Fruit fly (Drosophila melanogaster): ENCODE data around the gene CG31301.

CG31301 gene

DNA sequence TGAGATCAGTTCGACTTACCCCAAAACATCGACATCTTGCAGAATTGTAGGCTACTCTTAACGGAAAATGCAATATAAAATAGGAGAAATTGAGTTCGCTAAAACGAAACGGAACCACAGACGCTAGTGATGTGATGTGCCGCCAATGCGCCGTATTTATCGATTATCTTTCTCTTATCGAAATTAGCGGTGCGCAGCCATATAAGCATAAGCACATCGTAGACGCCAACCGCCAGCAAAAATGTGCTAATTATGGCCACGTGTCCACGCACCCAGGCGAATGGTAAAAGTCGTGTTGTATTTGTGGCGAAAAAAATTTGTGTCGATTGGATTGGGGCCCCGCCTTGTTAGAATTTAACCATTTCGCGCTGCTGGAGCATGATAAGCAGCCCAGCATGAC lies 13.0 kb upstream of the CG31301 start, which contains the start of the genes Fkbp39 and Cyfip (continued):
- TF ChIP-seq gsb (GFP tag; IDR thresholded peaks at IDR 0.05), result no peak
- no peak for TF ChIP-seq schlank (tag; optimal IDR thresholded peaks at IDR 0.05)
- no peak for TF ChIP-seq Trl (optimal IDR thresholded peaks at IDR 0.05)
- peak; percentile 74 for TF ChIP-seq Trl (GFP tag; optimal IDR thresholded peaks at IDR 0.05)
- no peak for TF ChIP-seq prd (optimal IDR thresholded peaks at IDR 0.05)
- peak; percentile 46; the same call in 2 of the 3 replicates for TF ChIP-seq prd (GFP tag; IDR thresholded peaks at IDR 0.05)
- TF ChIP-seq CG17612 (GFP tag; IDR thresholded peaks at IDR 0.05), result no peak
- no peak for TF ChIP-seq CG1602 (GFP tag; optimal IDR thresholded peaks at IDR 0.05)
- TF ChIP-seq CG5245 (GFP tag; optimal IDR thresholded peaks at IDR 0.05), result no peak
- TF ChIP-seq toy (GFP tag; IDR thresholded peaks at IDR 0.05), result no peak
- peak; percentile 36 for TF ChIP-seq Six4 (GFP tag; optimal IDR thresholded peaks at IDR 0.05)
- no peak for TF ChIP-seq TFAM (GFP tag; optimal IDR thresholded peaks at IDR 0.05)
- TF ChIP-seq tup (GFP tag; optimal IDR thresholded peaks at IDR 0.05), result no peak
- TF ChIP-seq CG9876 (GFP tag; optimal IDR thresholded peaks at IDR 0.05), result peak; percentile 52
- TF ChIP-seq ash1 (GFP tag; optimal IDR thresholded peaks at IDR 0.05), result no peak
- TF ChIP-seq CG7372 (GFP tag; IDR thresholded peaks at IDR 0.05), result no peak
- TF ChIP-seq E2f1 (GFP tag; IDR thresholded peaks at IDR 0.05), result no peak; the same call in 1 of the 2 replicates
- TF ChIP-seq CG11093 (GFP tag; IDR thresholded peaks at IDR 0.05), result no peak
- TF ChIP-seq CG14667 (GFP tag; IDR thresholded peaks at IDR 0.05), result no peak
- peak; percentile 40 for TF ChIP-seq tin (GFP tag; optimal IDR thresholded peaks at IDR 0.05)
- peak; percentile 8 for TF ChIP-seq CG12942 (GFP tag; optimal IDR thresholded peaks at IDR 0.05)
- TF ChIP-seq ssp (GFP tag; IDR thresholded peaks at IDR 0.05), result peak; percentile 31; the same call in 1 of the 2 replicates
- no peak for TF ChIP-seq unpg (GFP tag; optimal IDR thresholded peaks at IDR 0.05)
- no peak for TF ChIP-seq Lpt (GFP tag; optimal IDR thresholded peaks at IDR 0.05)
- TF ChIP-seq Hr51 (GFP tag; optimal IDR thresholded peaks at IDR 0.05), result peak in 1 of 2 experiments; percentile 48
- TF ChIP-seq CG8359 (GFP tag; optimal IDR thresholded peaks at IDR 0.05; ENCODE audit: borderline replicate concordance), result no peak
- TF ChIP-seq disco-r (GFP tag; optimal IDR thresholded peaks at IDR 0.05), result no peak
- peak; percentile 59 for TF ChIP-seq Dad (GFP tag; optimal IDR thresholded peaks at IDR 0.05)
- no peak for TF ChIP-seq Dip2 (GFP tag; IDR thresholded peaks at IDR 0.05)
- TF ChIP-seq lov (optimal IDR thresholded peaks at IDR 0.05), result no peak
- TF ChIP-seq lov (GFP tag; IDR thresholded peaks at IDR 0.05), result no peak
- peak; percentile 34 for TF ChIP-seq NfI (GFP tag; optimal IDR thresholded peaks at IDR 0.05)
- peak; percentile 91 for TF ChIP-seq CG13624 (GFP tag; optimal IDR thresholded peaks at IDR 0.05)
- peak; percentile 85 for TF ChIP-seq gro (GFP tag; optimal IDR thresholded peaks at IDR 0.05)
- peak; percentile 77 for TF ChIP-seq CG6791 (GFP tag; IDR thresholded peaks at IDR 0.05; ENCODE audit: partially characterized antibody)
- peak; percentile 51 for TF ChIP-seq da (GFP tag; optimal IDR thresholded peaks at IDR 0.05)
- TF ChIP-seq CG8281 (tag; optimal IDR thresholded peaks at IDR 0.05), result no peak
- no peak for TF ChIP-seq exex (tag; optimal IDR thresholded peaks at IDR 0.05)
- TF ChIP-seq D (optimal IDR thresholded peaks at IDR 0.05), result peak; percentile 57
- TF ChIP-seq D (GFP tag; optimal IDR thresholded peaks at IDR 0.05), result no peak
- peak; percentile 80 for TF ChIP-seq CG42726 (GFP tag; IDR thresholded peaks at IDR 0.05; ENCODE audit: partially characterized antibody)
- TF ChIP-seq CG2199 (GFP tag; IDR thresholded peaks at IDR 0.05), result no peak
- TF ChIP-seq CG11456 (GFP tag; IDR thresholded peaks at IDR 0.05), result peak; percentile 62; the same call in 1 of the 3 replicates
- no peak for TF ChIP-seq gcm (GFP tag; optimal IDR thresholded peaks at IDR 0.05)
- TF ChIP-seq CG8290 (GFP tag; optimal IDR thresholded peaks at IDR 0.05), result no peak
- TF ChIP-seq CG8290 (tag; optimal IDR thresholded peaks at IDR 0.05), result no peak
- no peak for TF ChIP-seq CG15479 (GFP tag; optimal IDR thresholded peaks at IDR 0.05)
- peak; percentile 71 for TF ChIP-seq CG9932 (GFP tag; IDR thresholded peaks at IDR 0.05)
- peak; percentile 35 for TF ChIP-seq CG4282 (GFP tag; optimal IDR thresholded peaks at IDR 0.05)
- no peak for TF ChIP-seq sc (optimal IDR thresholded peaks at IDR 0.05)
- TF ChIP-seq sc (GFP tag; optimal IDR thresholded peaks at IDR 0.05), result no peak
- no peak for TF ChIP-seq Atf3 (GFP tag; optimal IDR thresholded peaks at IDR 0.05)
- TF ChIP-seq esg (GFP tag; conservative IDR thresholded peaks at IDR 0.05), result no peak
- peak; percentile 32 for TF ChIP-seq repo (GFP tag; optimal IDR thresholded peaks at IDR 0.05)
